Worm (Caenorhabditis elegans): ENCODE results near the gene str-16.

str-16 gene

DNA sequence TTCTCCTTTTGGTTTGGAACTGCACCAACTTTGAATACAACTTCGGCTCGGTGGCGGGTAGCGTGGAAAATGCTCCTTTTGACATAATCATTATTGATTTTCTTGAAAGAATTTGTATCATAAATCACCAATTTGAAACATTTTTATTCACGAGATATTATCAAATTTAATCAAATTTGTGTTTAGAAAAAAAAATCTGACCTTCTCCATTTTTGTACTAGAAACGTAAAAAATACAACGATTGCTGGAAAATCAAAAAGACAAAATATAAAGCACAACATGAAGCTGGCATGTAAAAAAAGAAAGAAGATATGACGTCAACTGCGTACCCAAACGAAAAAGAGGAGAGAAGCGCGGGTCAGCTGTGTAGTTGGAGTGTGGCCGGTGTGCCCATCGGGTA, 36.4 kb upstream of the str-16 start, which contains the start of gene K08D9.4:
Gene K08D9.4 (minus strand): TSS at position 101 of the 400 bp plus-strand sequence.
- no peak for TF ChIP-seq blmp-1 (tag; optimal IDR thresholded peaks at IDR 0.05)

DNA sequence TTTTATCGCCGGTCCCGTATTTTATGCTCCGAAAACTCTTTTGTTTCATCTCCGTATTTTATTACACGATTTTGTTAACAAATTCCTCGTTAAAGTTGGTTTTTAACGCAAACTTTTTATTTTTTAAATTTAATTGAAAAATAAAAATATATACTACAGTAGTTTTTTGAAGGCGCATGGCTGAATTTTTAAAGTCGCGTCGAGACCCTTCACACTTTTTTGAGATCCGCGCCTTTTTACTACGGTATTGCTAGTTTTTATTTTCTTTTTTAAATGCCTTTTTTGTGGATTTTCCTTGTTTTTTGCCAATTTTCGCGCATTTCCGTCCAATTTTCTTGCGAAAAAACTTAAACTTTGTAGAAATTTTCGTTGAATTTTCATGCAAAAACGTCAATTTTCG, 32.2 kb upstream of the str-16 start:
- TF ChIP-seq M03D4.4 (tag; optimal IDR thresholded peaks at IDR 0.05), result no peak
- TF ChIP-seq ztf-11 (tag; optimal IDR thresholded peaks at IDR 0.05), result no peak
- no peak for TF ChIP-seq unc-39 (tag; optimal IDR thresholded peaks at IDR 0.05)
- no peak for TF ChIP-seq ceh-39 (tag; optimal IDR thresholded peaks at IDR 0.05)
- TF ChIP-seq snpc-4 (tag; optimal IDR thresholded peaks at IDR 0.05), result no peak
- TF ChIP-seq lsy-2 (tag; optimal IDR thresholded peaks at IDR 0.05), result no peak
- TF ChIP-seq pha-4 (tag; optimal IDR thresholded peaks at IDR 0.05), result no peak
- TF ChIP-seq nhr-237 (tag; optimal IDR thresholded peaks at IDR 0.05), result no peak
- no peak for TF ChIP-seq bed-3 (GFP tag; optimal IDR thresholded peaks at IDR 0.05)
- TF ChIP-seq mep-1 (tag; optimal IDR thresholded peaks at IDR 0.05), result no peak

- no peak for TF ChIP-seq sem-2 (GFP tag; optimal IDR thresholded peaks at IDR 0.05)
- peak; percentile 51 for TF ChIP-seq hlh-1 (tag; optimal IDR thresholded peaks at IDR 0.05)
These were observed 27.7 kb upstream of the str-16 start for ce11 chrV:3208940-3209339.

ce11 chrV:3210147-3210546, 26.5 kb upstream of the str-16 start, which contains the start of gene apx-1:
apx-1 (plus strand) TSS chrV:3210196.
- TF ChIP-seq ham-2 (GFP tag; optimal IDR thresholded peaks at IDR 0.05) (no peak), tbx-8 (GFP tag; optimal IDR thresholded peaks at IDR 0.05) (no peak), blmp-1 (tag; optimal IDR thresholded peaks at IDR 0.05) (no peak), ces-1 (GFP tag; optimal IDR thresholded peaks at IDR 0.05) (no peak), lin-13 (tag; optimal IDR thresholded peaks at IDR 0.05) (no peak), unc-120 (tag; optimal IDR thresholded peaks at IDR 0.05; ENCODE audit: poor library complexity, severe bottlenecking) (no peak), elt-3 (tag; optimal IDR thresholded peaks at IDR 0.05) (no peak), unc-39 (tag; optimal IDR thresholded peaks at IDR 0.05) (no peak), unc-62 (GFP tag; optimal IDR thresholded peaks at IDR 0.05) (no peak), M03D4.4 (tag; optimal IDR thresholded peaks at IDR 0.05) (no peak), bed-3 (GFP tag; optimal IDR thresholded peaks at IDR 0.05) (no peak), snpc-4 (tag; optimal IDR thresholded peaks at IDR 0.05) (no peak)

ce11 chrV:3218604-3219003, 18.1 kb upstream of the str-16 start:
- TF ChIP-seq mab-5 (tag; optimal IDR thresholded peaks at IDR 0.05) (no peak), ceh-39 (tag; optimal IDR thresholded peaks at IDR 0.05) (no peak), nhr-76 (tag; optimal IDR thresholded peaks at IDR 0.05) (no peak), nhr-237 (tag; optimal IDR thresholded peaks at IDR 0.05) (no peak), mls-2 (tag; optimal IDR thresholded peaks at IDR 0.05) (no peak), nhr-28 (tag; optimal IDR thresholded peaks at IDR 0.05) (no peak), lin-32 (GFP tag; optimal IDR thresholded peaks at IDR 0.05) (no peak), unc-120 (tag; optimal IDR thresholded peaks at IDR 0.05; ENCODE audit: poor library complexity, severe bottlenecking) (no peak), bed-3 (GFP tag; optimal IDR thresholded peaks at IDR 0.05) (no peak), ceh-43 (GFP tag; optimal IDR thresholded peaks at IDR 0.05) (no peak), flh-1 (GFP tag; optimal IDR thresholded peaks at IDR 0.05) (no peak), sem-2 (GFP tag; optimal IDR thresholded peaks at IDR 0.05) (no peak), drap-1 (GFP tag; optimal IDR thresholded peaks at IDR 0.05) (no peak), lsy-2 (tag; optimal IDR thresholded peaks at IDR 0.05) (no peak), ham-2 (GFP tag; optimal IDR thresholded peaks at IDR 0.05) (no peak), nhr-12 (tag; optimal IDR thresholded peaks at IDR 0.05) (no peak)

DNA sequence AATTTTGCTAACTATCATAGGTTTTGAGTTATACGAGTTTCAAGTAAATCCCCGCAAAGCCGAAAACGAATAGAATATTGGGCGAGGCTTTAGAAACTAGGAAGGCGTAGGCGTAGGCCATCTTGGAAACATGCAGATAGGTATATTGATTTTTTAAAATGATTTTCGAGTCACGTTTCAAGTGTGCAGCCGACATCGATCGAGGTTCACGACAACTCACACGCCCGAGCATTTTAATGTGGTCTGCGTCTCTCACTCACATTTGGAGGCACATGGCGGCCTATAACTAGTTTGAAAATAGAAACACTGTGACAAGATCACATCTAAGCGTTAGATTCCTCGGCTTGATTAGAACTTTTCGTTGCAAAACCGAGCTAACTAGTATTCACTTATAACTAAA, 9.3 kb upstream of the str-16 start, which contains the start of gene K08D9.2:
Gene K08D9.2 (plus strand): TSS at position 301 of the 400 bp plus-strand sequence.
- no peak for TF ChIP-seq drap-1 (GFP tag; optimal IDR thresholded peaks at IDR 0.05)
- no peak for TF ChIP-seq hlh-1 (tag; optimal IDR thresholded peaks at IDR 0.05)
- no peak for TF ChIP-seq nhr-2 (tag; optimal IDR thresholded peaks at IDR 0.05)
- TF ChIP-seq lin-32 (GFP tag; optimal IDR thresholded peaks at IDR 0.05), result no peak
- no peak for TF ChIP-seq pha-4 (tag; optimal IDR thresholded peaks at IDR 0.05)
- no peak for TF ChIP-seq sptf-1 (tag; optimal IDR thresholded peaks at IDR 0.05)
- TF ChIP-seq ces-1 (GFP tag; optimal IDR thresholded peaks at IDR 0.05), result no peak
- no peak for TF ChIP-seq unc-39 (tag; optimal IDR thresholded peaks at IDR 0.05)
- no peak for TF ChIP-seq tbx-8 (GFP tag; optimal IDR thresholded peaks at IDR 0.05)
- no peak for TF ChIP-seq bed-3 (GFP tag; optimal IDR thresholded peaks at IDR 0.05)
- no peak for TF ChIP-seq ztf-11 (tag; optimal IDR thresholded peaks at IDR 0.05)
- no peak for TF ChIP-seq mep-1 (tag; optimal IDR thresholded peaks at IDR 0.05)
